Worm (Caenorhabditis elegans): ENCODE measurements around the gene trx-3.

The trx-3 gene

DNA sequence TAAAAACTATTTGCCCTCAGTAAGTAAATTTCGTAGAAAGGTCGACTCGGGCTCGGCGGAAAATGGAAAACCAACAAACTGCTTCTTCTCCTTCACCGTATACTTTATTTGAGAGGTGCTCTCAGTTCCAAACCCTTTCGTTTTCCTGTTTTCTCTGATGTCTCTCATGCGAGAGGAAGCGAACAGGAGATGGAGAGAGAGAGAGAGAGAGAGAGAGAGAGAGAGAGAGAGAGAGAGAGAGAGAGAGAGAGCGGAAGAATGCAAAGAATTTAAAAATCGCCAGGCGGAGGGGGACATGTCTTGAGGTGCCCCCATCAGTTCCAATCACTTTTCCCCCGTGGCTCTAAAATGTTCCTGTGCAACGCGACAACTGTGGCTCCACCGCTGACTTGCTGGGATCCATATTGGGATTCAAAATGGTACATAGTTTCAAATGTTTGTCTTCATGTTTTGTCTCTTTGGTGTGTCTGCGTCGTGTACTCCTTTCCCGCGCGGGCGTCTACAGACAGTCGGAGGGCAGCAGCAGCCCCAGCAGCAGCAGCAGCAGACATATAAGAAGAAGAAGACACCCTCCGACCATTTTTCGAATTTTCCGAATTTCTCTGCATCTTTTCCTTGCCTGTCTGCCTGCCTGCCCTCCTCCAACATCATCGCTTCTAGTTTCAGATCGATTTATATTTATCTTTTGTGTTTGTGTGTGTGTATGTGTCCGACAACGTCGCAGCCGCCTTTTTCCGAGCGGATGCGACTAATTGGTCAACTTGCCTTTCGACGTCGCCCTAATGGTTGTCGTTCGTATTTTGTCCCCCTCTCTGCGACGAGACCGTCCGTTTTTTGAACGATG is 32.3 kb upstream of the trx-3 start, which contains the start of gene R08C7.11 (continued):
- TF ChIP-seq pqm-1 (tag; optimal IDR thresholded peaks at IDR 0.05): no peak
- TF ChIP-seq mep-1 (tag; optimal IDR thresholded peaks at IDR 0.05): peak; percentile 28
- peak; percentile 40 for TF ChIP-seq nhr-71 (tag; optimal IDR thresholded peaks at IDR 0.05)
- TF ChIP-seq xbp-1 (tag; optimal IDR thresholded peaks at IDR 0.05): no peak
- no peak for TF ChIP-seq pax-3 (tag; optimal IDR thresholded peaks at IDR 0.05)
- TF ChIP-seq unc-130 (tag; optimal IDR thresholded peaks at IDR 0.05): peak; percentile 38
- TF ChIP-seq lsy-2 (tag; optimal IDR thresholded peaks at IDR 0.05): peak; percentile 27 to 30
- peak; percentile 46; the same call in 1 of the 2 replicates for TF ChIP-seq nhr-19 (GFP tag; conservative IDR thresholded peaks at IDR 0.05)
- TF ChIP-seq nhr-20 (tag; optimal IDR thresholded peaks at IDR 0.05): peak; percentile 6

DNA sequence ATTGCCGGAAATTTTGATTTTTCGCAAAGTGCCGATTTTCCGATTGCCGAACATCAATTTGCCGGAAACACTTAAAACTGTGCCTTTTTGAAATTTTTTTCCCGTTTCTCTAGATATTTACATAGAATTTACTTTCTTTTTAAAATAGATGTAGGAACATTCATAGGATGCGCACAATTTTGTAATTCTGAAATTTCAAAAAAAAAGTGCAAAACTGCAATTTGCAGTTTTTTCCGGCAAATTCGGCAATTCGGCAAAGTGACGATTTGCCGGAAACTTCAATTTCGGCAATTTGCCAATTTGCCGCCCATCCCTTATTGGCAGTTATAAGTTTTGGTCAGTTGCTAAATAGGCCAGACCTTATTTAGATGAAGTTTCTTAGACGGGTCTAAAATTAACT is 30.2 kb upstream of the trx-3 start:
- TF ChIP-seq mab-9 (GFP tag; IDR thresholded peaks at IDR 0.05): no peak

DNA sequence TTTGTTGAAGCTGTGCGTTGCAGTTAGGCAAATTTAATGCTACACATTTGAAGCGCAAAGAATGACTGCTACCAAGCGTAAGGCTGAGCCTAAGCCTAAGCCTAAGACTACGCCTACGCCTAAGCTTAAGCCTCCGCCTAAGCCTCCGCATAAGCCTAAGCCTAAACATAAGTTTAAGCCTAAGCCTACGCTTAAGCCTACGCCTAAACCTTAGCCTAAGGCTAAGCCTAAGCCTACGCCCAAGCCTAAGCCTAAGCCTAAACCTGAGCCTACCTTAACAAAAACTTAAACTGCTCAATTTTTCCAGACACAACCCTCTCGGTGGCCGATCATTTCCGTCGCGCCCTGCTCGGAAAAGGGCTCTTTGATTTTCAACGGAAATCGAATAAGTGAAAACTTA is 27.5 kb upstream of the trx-3 start:
- TF ChIP-seq pax-3 (tag; optimal IDR thresholded peaks at IDR 0.05) (no peak), nhr-85 (tag) (peak; percentile 27), mdl-1 (tag; optimal IDR thresholded peaks at IDR 0.05) (no peak), efl-1 (optimal IDR thresholded peaks at IDR 0.05) (no peak), efl-1 (GFP tag; optimal IDR thresholded peaks at IDR 0.05 in 1 of 2) (peak in 1 of 2 experiments; percentile 87), hlh-4 (tag; optimal IDR thresholded peaks at IDR 0.05) (no peak), unc-30 (tag; optimal IDR thresholded peaks at IDR 0.05) (no peak), dpl-1 (GFP tag; optimal IDR thresholded peaks at IDR 0.05) (no peak), aly-2 (tag; optimal IDR thresholded peaks at IDR 0.05) (no peak), ceh-82 (tag; optimal IDR thresholded peaks at IDR 0.05) (no peak), Y116A8C.19 (tag; optimal IDR thresholded peaks at IDR 0.05; ENCODE audit: borderline replicate concordance) (no peak), lin-35 (GFP tag; optimal IDR thresholded peaks at IDR 0.05) (no peak)

DNA sequence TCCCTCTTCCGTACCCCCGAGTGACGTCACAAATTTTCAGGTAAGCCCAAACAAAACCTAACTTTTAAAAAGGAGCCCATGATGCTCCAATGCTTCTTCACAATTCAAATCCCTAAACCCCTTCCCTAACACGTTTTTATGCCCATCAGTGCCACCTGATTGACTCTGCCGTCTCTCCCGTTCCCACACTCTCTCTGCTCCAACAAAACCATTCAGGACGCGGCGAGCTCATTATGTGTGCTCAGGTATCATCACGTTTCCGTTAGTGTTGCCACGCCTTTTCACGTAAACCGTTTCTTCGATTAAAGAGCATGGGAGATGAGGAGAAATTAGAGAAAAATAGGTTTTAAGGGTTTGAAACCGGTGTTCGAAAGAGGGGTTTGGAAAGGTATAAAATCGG is 23.7 kb upstream of the trx-3 start, which contains the start of gene M01H9.2:
TSS of gene M01H9.2 (minus strand) at position 101 of the 400 bp plus-strand sequence.
- TF ChIP-seq skn-1 (tag; optimal IDR thresholded peaks at IDR 0.05) (no peak), nhr-71 (tag; optimal IDR thresholded peaks at IDR 0.05) (no peak), ceh-82 (tag; optimal IDR thresholded peaks at IDR 0.05) (no peak), swsn-7 (tag; optimal IDR thresholded peaks at IDR 0.05) (no peak), hpl-2 (GFP tag; optimal IDR thresholded peaks at IDR 0.05) (no peak), ceh-63 (GFP tag; optimal IDR thresholded peaks at IDR 0.05) (no peak), pqm-1 (tag; optimal IDR thresholded peaks at IDR 0.05) (no peak), tlp-1 (tag; optimal IDR thresholded peaks at IDR 0.05) (no peak), nhr-47 (tag; optimal IDR thresholded peaks at IDR 0.05) (no peak), egl-27 (tag; optimal IDR thresholded peaks at IDR 0.05) (no peak), fkh-8 (tag; optimal IDR thresholded peaks at IDR 0.05) (no peak), ztf-4 (tag; optimal IDR thresholded peaks at IDR 0.05) (no peak)

DNA sequence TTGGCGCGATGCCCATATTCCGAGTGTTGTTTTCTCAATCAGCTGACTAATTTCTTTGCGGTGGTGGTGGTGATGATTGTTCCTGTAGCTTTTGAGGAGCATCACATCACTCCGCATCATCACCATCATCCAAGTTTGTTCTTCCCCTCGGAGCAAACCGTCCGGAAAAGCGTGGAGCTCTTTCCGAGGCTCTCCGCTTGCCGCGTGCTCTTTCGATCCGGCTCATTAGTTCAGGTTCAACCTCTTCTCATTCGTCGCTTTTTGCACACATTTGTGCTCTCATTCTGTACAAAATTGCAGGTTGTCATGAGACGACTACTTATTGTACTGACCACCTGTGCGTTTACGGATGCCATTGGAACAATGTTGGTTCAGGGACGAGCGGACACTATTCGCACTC is 21.6 kb upstream of the trx-3 start, which contains the start of gene M01H9.5:
TSS of gene M01H9.5 (plus strand) at position 301 of the 400 bp plus-strand sequence.
- TF ChIP-seq mef-2 (tag; optimal IDR thresholded peaks at IDR 0.05) (no peak), unc-130 (tag; optimal IDR thresholded peaks at IDR 0.05) (no peak), lin-14 (GFP tag; optimal IDR thresholded peaks at IDR 0.05) (no peak), grh-1 (GFP tag; IDR thresholded peaks at IDR 0.05) (no peak), fkh-10 (GFP tag; optimal IDR thresholded peaks at IDR 0.05) (no peak), skn-1 (tag; optimal IDR thresholded peaks at IDR 0.05) (no peak), ceh-8 (GFP tag; optimal IDR thresholded peaks at IDR 0.05) (no peak), unc-62 (GFP tag; optimal IDR thresholded peaks at IDR 0.05) (no peak)
